Worm (Caenorhabditis elegans) whole organism, late embryonic: ENCODE data around the gene irld-12.

Experiments
- C38D4.7 ChIP-seq: fragments of 200-800 bp; sonication (Bioruptor generic); optimal IDR thresholded peaks from 2 replicates; lab custom pipeline; 2018; ENCODE audit warnings: mild to moderate bottlenecking, missing genetic modification characterization, moderate library complexity, missing compliant biosample characterization
- K02D7.2 ChIP-seq: sonication (generic microtip); optimal IDR thresholded peaks from 2 replicates; lab custom pipeline; 2017; ENCODE audit warnings: mild to moderate bottlenecking, missing genetic modification characterization, missing compliant biosample characterization
- K09A11.1 ChIP-seq: sonication (generic microtip); optimal IDR thresholded peaks from 2 replicates; lab custom pipeline; 2017; ENCODE audit warnings: antibody characterized with exemption, mild to moderate bottlenecking, missing genetic modification characterization, missing compliant biosample characterization; ENCODE audit not compliant: insufficient read depth
- T23F11.4 ChIP-seq: fragments of 200-800 bp; sonication (Bioruptor generic); optimal IDR thresholded peaks from 2 replicates; lab custom pipeline; 2018; ENCODE audit warnings: mild to moderate bottlenecking, missing genetic modification characterization, missing compliant biosample characterization
- ama-1 ChIP-seq: fragments of 150-350 bp; optimal IDR thresholded peaks from 2 replicates; lab custom pipeline; 2014
- ceh-14 ChIP-seq: sonication (generic microtip); optimal IDR thresholded peaks from 2 replicates; lab custom pipeline; 2016; ENCODE audit warnings: missing genotype, missing genetic modification characterization, missing compliant biosample characterization
- ceh-18 ChIP-seq: sonication (generic microtip); optimal IDR thresholded peaks from 2 replicates; lab custom pipeline; 2016; ENCODE audit warnings: missing genetic modification characterization, missing compliant biosample characterization
- ceh-19 ChIP-seq: fragments of 200-800 bp; sonication (Bioruptor generic); optimal IDR thresholded peaks from 2 replicates; lab custom pipeline; 2018; ENCODE audit warnings: mild to moderate bottlenecking, missing genetic modification characterization, missing compliant biosample characterization
- ceh-22 ChIP-seq: sonication (generic microtip); optimal IDR thresholded peaks from 2 replicates; lab custom pipeline; 2017; ENCODE audit warnings: missing biosample characterization, missing genetic modification characterization
- ceh-30 ChIP-seq: fragments of 150-350 bp; optimal IDR thresholded peaks from 2 replicates; lab custom pipeline; 2014; ENCODE audit warnings: missing biosample characterization, missing genetic modification characterization
- ceh-45 ChIP-seq: fragments of 200-800 bp; sonication (Bioruptor generic); IDR thresholded peaks from 2 replicates; pipeline ENCODE4 v1.3.6; 2022; ENCODE audit warnings: missing genetic modification reagents, missing genetic modification characterization, missing compliant biosample characterization
- ceh-9 ChIP-seq: sonication (generic microtip); optimal IDR thresholded peaks from 2 replicates; lab custom pipeline; 2016; ENCODE audit warnings: mild to moderate bottlenecking, missing genetic modification characterization, inconsistent platforms, missing compliant biosample characterization
- che-1 ChIP-seq: sonication (generic microtip); optimal IDR thresholded peaks from 2 replicates; lab custom pipeline; 2016; ENCODE audit warnings: mild to moderate bottlenecking, missing genetic modification characterization, missing compliant biosample characterization
- elt-4 ChIP-seq: sonication (generic microtip); optimal IDR thresholded peaks from 2 replicates; lab custom pipeline; 2016; ENCODE audit warnings: missing genetic modification characterization, missing compliant biosample characterization
- ets-4 ChIP-seq: sonication (generic microtip); optimal IDR thresholded peaks from 2 replicates; lab custom pipeline; 2016; ENCODE audit warnings: missing genetic modification characterization, missing compliant biosample characterization
- eyg-1 ChIP-seq: sonication (generic microtip); optimal IDR thresholded peaks from 2 replicates; lab custom pipeline; 2016; ENCODE audit warnings: missing genotype, missing genetic modification characterization, missing compliant biosample characterization
- gmeb-2 ChIP-seq: sonication (generic microtip); optimal IDR thresholded peaks from 2 replicates; lab custom pipeline; 2016; ENCODE audit warnings: missing genetic modification characterization, inconsistent platforms, missing compliant biosample characterization
- hlh-15 ChIP-seq: sonication (generic microtip); optimal IDR thresholded peaks from 2 replicates; lab custom pipeline; 2016; ENCODE audit warnings: missing genetic modification characterization, missing compliant biosample characterization
- hlh-8 ChIP-seq: sonication (generic microtip); optimal IDR thresholded peaks from 2 replicates; lab custom pipeline; 2016; ENCODE audit warnings: missing genotype, missing genetic modification characterization, missing compliant biosample characterization
- madf-2 ChIP-seq: sonication (generic microtip); optimal IDR thresholded peaks from 2 replicates; lab custom pipeline; 2017; ENCODE audit warnings: missing genetic modification characterization, missing compliant biosample characterization
- nfya-1 ChIP-seq: sonication (generic microtip); optimal IDR thresholded peaks from 2 replicates; lab custom pipeline; 2017; ENCODE audit warnings: missing genetic modification characterization, mild to moderate bottlenecking, missing compliant biosample characterization, antibody characterized with exemption, moderate library complexity
- nhr-11 ChIP-seq: fragments of 150-350 bp; optimal IDR thresholded peaks from 2 replicates; lab custom pipeline; 2014; ENCODE audit warnings: missing biosample characterization, missing genetic modification characterization
- nhr-232 ChIP-seq: sonication (generic microtip); optimal IDR thresholded peaks from 2 replicates; lab custom pipeline; 2016; ENCODE audit warnings: missing genetic modification characterization, missing compliant biosample characterization
- npax-4 ChIP-seq: sonication (generic microtip); optimal IDR thresholded peaks from 2 replicates; lab custom pipeline; 2016; ENCODE audit warnings: missing genetic modification characterization, missing compliant biosample characterization
- odd-2 ChIP-seq: sonication (generic microtip); optimal IDR thresholded peaks from 2 replicates; lab custom pipeline; 2017; ENCODE audit warnings: antibody characterized with exemption, mild to moderate bottlenecking, missing genetic modification characterization, missing compliant biosample characterization
- pag-3 ChIP-seq: sonication (generic microtip); optimal IDR thresholded peaks from 2 replicates; lab custom pipeline; 2016; ENCODE audit warnings: missing compliant biosample characterization, missing genetic modification characterization, borderline replicate concordance
- pax-1 ChIP-seq: fragments of 150-350 bp; optimal IDR thresholded peaks from 2 replicates; lab custom pipeline; 2014; ENCODE audit warnings: missing biosample characterization, missing genetic modification characterization
- pha-4 ChIP-seq: fragments of 150-350 bp; optimal IDR thresholded peaks from 2 replicates; lab custom pipeline; 2018; ENCODE audit warnings: missing biosample characterization, missing genetic modification reagents, missing genetic modification characterization
- pros-1 ChIP-seq: fragments of 150-350 bp; optimal IDR thresholded peaks from 2 replicates; lab custom pipeline; 2014; ENCODE audit warnings: missing biosample characterization, missing genetic modification reagents, missing genetic modification characterization
- ref-2 ChIP-seq: sonication (generic microtip); optimal IDR thresholded peaks from 2 replicates; lab custom pipeline; 2016; ENCODE audit warnings: missing genetic modification characterization, missing compliant biosample characterization
- rnt-1 ChIP-seq: sonication (generic microtip); optimal IDR thresholded peaks from 2 replicates; lab custom pipeline; 2016; ENCODE audit warnings: missing genetic modification characterization, missing compliant biosample characterization
- sox-2 ChIP-seq: fragments of 200-800 bp; sonication (Bioruptor generic); IDR thresholded peaks from 2 replicates; pipeline ENCODE4 v1.3.6; 2022; ENCODE audit warnings: missing genetic modification reagents, missing genetic modification characterization, missing compliant biosample characterization
- tbx-7 ChIP-seq: sonication (generic microtip); optimal IDR thresholded peaks from 2 replicates; lab custom pipeline; 2016; ENCODE audit warnings: missing genotype, missing genetic modification characterization, missing compliant biosample characterization
- unc-3 ChIP-seq, 2 experiments: fragments of 200-800 bp in 1 of 2; sonication (Bioruptor generic) in 1 of 2; sonication (generic microtip) in 1 of 2; conservative IDR thresholded peaks in 1 of 2; optimal IDR thresholded peaks in 1 of 2; 2 replicates each; pipeline versions ENCODE4 v1.3.6 to Lab custom; 2016 to 2022; ENCODE audit warnings: missing compliant biosample characterization in 2 of 2, missing genetic modification characterization in 2 of 2, missing genetic modification reagents in 1 of 2
- zip-5 ChIP-seq: sonication (generic microtip); optimal IDR thresholded peaks from 2 replicates; lab custom pipeline; 2016; ENCODE audit warnings: missing genetic modification characterization, missing compliant biosample characterization
- ztf-16 ChIP-seq: sonication (generic microtip); optimal IDR thresholded peaks from 2 replicates; lab custom pipeline; 2017; ENCODE audit warnings: missing genetic modification characterization, missing compliant biosample characterization

The irld-12 gene

ce11 chrV:2992060-2992459 is 29.1 kb downstream of the irld-12 start:
- TF ChIP-seq ceh-45 (GFP tag; lab: Robert Waterston, UW) (no peak), gmeb-2 (tag; lab: Kevin White, UChicago) (no peak), ama-1 (lab: Kevin White, UChicago) (no peak), ceh-14 (tag; lab: Kevin White, UChicago) (no peak), nfya-1 (tag; lab: Kevin White, UChicago) (no peak), elt-4 (tag; lab: Kevin White, UChicago) (no peak), K09A11.1 (tag; lab: Kevin White, UChicago) (no peak), C38D4.7 (GFP tag; lab: Kevin White, UChicago) (no peak)

- no peak for TF ChIP-seq ref-2 (tag; lab: Kevin White, UChicago)
- TF ChIP-seq unc-3 (GFP tag; conservative IDR thresholded peaks at IDR 0.05; lab: Robert Waterston, UW): no peak
- no peak for TF ChIP-seq unc-3 (tag; optimal IDR thresholded peaks at IDR 0.05; lab: Kevin White, UChicago)
- TF ChIP-seq odd-2: no peak
- no peak for TF ChIP-seq K02D7.2 (tag; lab: Kevin White, UChicago)
- TF ChIP-seq ceh-19 (GFP tag; lab: Kevin White, UChicago): no peak
- no peak for TF ChIP-seq zip-5 (tag; lab: Kevin White, UChicago)
- TF ChIP-seq C38D4.7 (GFP tag; lab: Kevin White, UChicago): no peak
- TF ChIP-seq K09A11.1 (tag; lab: Kevin White, UChicago): no peak
- TF ChIP-seq ceh-9 (tag; lab: Kevin White, UChicago): no peak
- TF ChIP-seq ets-4 (tag; lab: Kevin White, UChicago): no peak
- no peak for TF ChIP-seq pag-3 (tag; lab: Kevin White, UChicago)
- TF ChIP-seq ceh-18 (tag; lab: Kevin White, UChicago): no peak
- TF ChIP-seq madf-2 (tag; lab: Kevin White, UChicago): no peak
- no peak for TF ChIP-seq che-1 (tag; lab: Kevin White, UChicago)
- TF ChIP-seq npax-4 (tag; lab: Kevin White, UChicago): no peak
- TF ChIP-seq ztf-16 (tag; lab: Kevin White, UChicago): no peak
- TF ChIP-seq rnt-1 (tag; lab: Kevin White, UChicago): no peak
- TF ChIP-seq elt-4 (tag; lab: Kevin White, UChicago): no peak
- TF ChIP-seq ceh-14 (tag; lab: Kevin White, UChicago): no peak
- no peak for TF ChIP-seq nhr-232 (tag; lab: Kevin White, UChicago)
Measured at ce11 chrV:2991485-2991884, 29.7 kb downstream of the irld-12 start, which contains the start of gene srw-121. TSS of gene srw-121 (minus strand) at chrV:2991585.

ce11 chrV:2987407-2987806 is 33.8 kb downstream of the irld-12 start, which contains the start of gene srh-85:
TSS of gene srh-85 (minus strand) at chrV:2987507.
- no peak for TF ChIP-seq hlh-15 (tag; lab: Kevin White, UChicago)
- no peak for TF ChIP-seq ceh-22
- no peak for TF ChIP-seq hlh-8 (tag; lab: Kevin White, UChicago)
- TF ChIP-seq rnt-1 (tag; lab: Kevin White, UChicago): no peak
- no peak for TF ChIP-seq elt-4 (tag; lab: Kevin White, UChicago)
- no peak for TF ChIP-seq pha-4 (tag; lab: Kevin White, UChicago)
- TF ChIP-seq ama-1 (lab: Kevin White, UChicago): no peak
- no peak for TF ChIP-seq gmeb-2 (tag; lab: Kevin White, UChicago)
- TF ChIP-seq T23F11.4 (GFP tag; lab: Kevin White, UChicago): no peak
- no peak for TF ChIP-seq sox-2 (GFP tag; lab: Robert Waterston, UW)
- TF ChIP-seq pros-1: no peak
- no peak for TF ChIP-seq pax-1
- TF ChIP-seq tbx-7: no peak
- TF ChIP-seq nhr-11: no peak
- no peak for TF ChIP-seq ref-2 (tag; lab: Kevin White, UChicago)
- no peak for TF ChIP-seq K02D7.2 (tag; lab: Kevin White, UChicago)
- TF ChIP-seq ceh-30 (tag; lab: Kevin White, UChicago): no peak
- TF ChIP-seq ztf-16 (tag; lab: Kevin White, UChicago): no peak
- TF ChIP-seq eyg-1 (tag; lab: Kevin White, UChicago): no peak
- TF ChIP-seq, all 69 proteins: peak for 0
